Worm (Caenorhabditis elegans) whole organism, L4 larva: ENCODE results near the gene nhr-104.
A peak's percentile ranks its signal among the peaks of the same experiment; 100 is the strongest.

Source experiments
- F26F4.8 ChIP-seq: fragments of 200-800 bp; sonication (Bioruptor generic); conservative IDR thresholded peaks from 2 replicates; pipeline ENCODE4 v1.3.6; 2022; ENCODE audit warnings: missing genetic modification characterization, missing compliant biosample characterization
- F44E2.7 ChIP-seq: fragments of 200-800 bp; sonication (Bioruptor generic); IDR thresholded peaks from 2 replicates; pipeline ENCODE4 v2.1.2; 2022; ENCODE audit warnings: missing genetic modification characterization, missing compliant biosample characterization
- T20F7.1 ChIP-seq: fragments of 200-800 bp; sonication (Bioruptor generic); optimal IDR thresholded peaks from 2 replicates; lab custom pipeline; 2018; ENCODE audit warnings: mild to moderate bottlenecking, missing genetic modification characterization, missing compliant biosample characterization
- Y48G9A.11 ChIP-seq: fragments of 200-800 bp; sonication (Bioruptor generic); IDR thresholded peaks from 2 replicates; pipeline ENCODE4 v1.3.6; 2022; ENCODE audit warnings: missing genetic modification reagents, missing genetic modification characterization, missing compliant biosample characterization
- ZK337.2 ChIP-seq: fragments of 200-800 bp; sonication (Bioruptor generic); IDR thresholded peaks from 2 replicates; pipeline ENCODE4 v1.3.6; 2022; ENCODE audit warnings: missing genetic modification reagents, missing genetic modification characterization, missing compliant biosample characterization
- aly-2 ChIP-seq: sonication (generic microtip); optimal IDR thresholded peaks from 2 replicates; lab custom pipeline; 2018; ENCODE audit warnings: missing biosample characterization, missing genetic modification characterization
- ama-1 ChIP-seq: fragments of 150-350 bp; optimal IDR thresholded peaks from 2 replicates; lab custom pipeline; 2014; ENCODE audit warnings: inconsistent platforms, mixed read lengths
- arid-1 ChIP-seq: fragments of 200-800 bp; sonication (Bioruptor generic); conservative IDR thresholded peaks from 2 replicates; pipeline ENCODE4 v1.3.6; 2022; ENCODE audit warnings: missing genetic modification reagents, missing genetic modification characterization, missing compliant biosample characterization
- ceh-20 ChIP-seq: fragments of 200-800 bp; sonication (Bioruptor generic); IDR thresholded peaks from 2 replicates; pipeline ENCODE4 v1.3.6; 2022; ENCODE audit warnings: missing genetic modification reagents, missing genetic modification characterization, missing compliant biosample characterization
- ceh-32 ChIP-seq: sonication (generic microtip); optimal IDR thresholded peaks from 2 replicates; lab custom pipeline; 2016; ENCODE audit warnings: mild to moderate bottlenecking, missing genetic modification characterization, missing compliant biosample characterization; ENCODE audit not compliant: poor library complexity
- ceh-62 ChIP-seq: sonication (generic microtip); optimal IDR thresholded peaks from 2 replicates; lab custom pipeline; 2017; ENCODE audit warnings: missing biosample characterization, missing genetic modification characterization
- ceh-82 ChIP-seq: sonication (generic microtip); optimal IDR thresholded peaks from 2 replicates; lab custom pipeline; 2017; ENCODE audit warnings: missing biosample characterization, missing genetic modification characterization
- ces-1 ChIP-seq: fragments of 150-350 bp; sonication (generic microtip); optimal IDR thresholded peaks from 4 replicates; lab custom pipeline; 2014; ENCODE audit warnings: missing biosample characterization, missing genetic modification reagents, missing genetic modification characterization
- cey-2 ChIP-seq: sonication (generic microtip); optimal IDR thresholded peaks from 3 replicates; lab custom pipeline; 2017; ENCODE audit warnings: missing genetic modification characterization, mild to moderate bottlenecking, missing compliant biosample characterization, antibody characterized with exemption, borderline replicate concordance; ENCODE audit not compliant: insufficient read depth
- daf-19 ChIP-seq: fragments of 200-800 bp; sonication (Bioruptor generic); conservative IDR thresholded peaks from 2 replicates; pipeline ENCODE4 v1.3.6; 2022; ENCODE audit warnings: missing genetic modification characterization, missing compliant biosample characterization
- daf-8 ChIP-seq: fragments of 200-800 bp; sonication (Bioruptor generic); IDR thresholded peaks from 2 replicates; pipeline ENCODE4 v1.3.6; 2022; ENCODE audit warnings: missing genetic modification characterization, missing compliant biosample characterization
- dmd-8 ChIP-seq: fragments of 200-800 bp; sonication (Bioruptor generic); IDR thresholded peaks from 2 replicates; pipeline ENCODE4 v1.3.6; 2022; ENCODE audit warnings: missing genetic modification characterization, missing compliant biosample characterization
- dmd-9 ChIP-seq: fragments of 200-800 bp; sonication (Bioruptor generic); IDR thresholded peaks from 2 replicates; pipeline ENCODE4 v1.3.6; 2022; ENCODE audit warnings: missing genetic modification reagents, missing genetic modification characterization, missing compliant biosample characterization
- duxl-1 ChIP-seq: sonication (generic microtip); optimal IDR thresholded peaks from 2 replicates; lab custom pipeline; 2016; ENCODE audit warnings: mild to moderate bottlenecking, missing genetic modification characterization, moderate library complexity, missing compliant biosample characterization; ENCODE audit not compliant: poor library complexity
- egl-27 ChIP-seq: sonication (generic microtip); optimal IDR thresholded peaks from 3 replicates; lab custom pipeline; 2017; ENCODE audit warnings: missing biosample characterization, missing genetic modification reagents, missing genetic modification characterization
- fos-1 ChIP-seq: fragments of 150-350 bp; optimal IDR thresholded peaks from 2 replicates; lab custom pipeline; 2014; ENCODE audit warnings: missing biosample characterization, missing genetic modification characterization
- hlh-11 ChIP-seq: fragments of 200-800 bp; sonication (Bioruptor generic); optimal IDR thresholded peaks from 2 replicates; lab custom pipeline; 2018; ENCODE audit warnings: mild to moderate bottlenecking, missing genetic modification characterization, missing compliant biosample characterization
- hlh-30 ChIP-seq: sonication (generic microtip); optimal IDR thresholded peaks from 2 replicates; lab custom pipeline; 2017; ENCODE audit warnings: antibody characterized with exemption, mild to moderate bottlenecking, missing genetic modification characterization, missing compliant biosample characterization; ENCODE audit not compliant: insufficient read depth
- jun-1 ChIP-seq: fragments of 150-350 bp; optimal IDR thresholded peaks from 2 replicates; lab custom pipeline; 2014; ENCODE audit warnings: missing biosample characterization, missing genetic modification reagents, missing genetic modification characterization
- lin-13 ChIP-seq: fragments of 150-350 bp; optimal IDR thresholded peaks from 2 replicates; lab custom pipeline; 2014; ENCODE audit warnings: missing biosample characterization, missing genetic modification reagents, missing genetic modification characterization
- lin-29 ChIP-seq: fragments of 200-800 bp; sonication (Bioruptor generic); IDR thresholded peaks from 2 replicates; pipeline ENCODE4 v1.3.6; 2022; ENCODE audit warnings: missing genetic modification reagents, missing genetic modification characterization, missing compliant biosample characterization
- lir-3 ChIP-seq: sonication (generic microtip); optimal IDR thresholded peaks from 2 replicates; lab custom pipeline; 2016; ENCODE audit warnings: mild to moderate bottlenecking, missing genetic modification characterization, missing compliant biosample characterization
- lsy-2 ChIP-seq, 2 experiments: fragments of 150-350 bp in 1 of 2; sonication (generic microtip) in 1 of 2; optimal IDR thresholded peaks; 2 replicates each; lab custom pipeline; 2014 to 2017; ENCODE audit warnings: missing biosample characterization in 2 of 2, missing genetic modification characterization in 2 of 2
- madf-9 ChIP-seq: fragments of 200-800 bp; sonication (Bioruptor generic); conservative IDR thresholded peaks from 2 replicates; pipeline ENCODE4 v1.3.6; 2022; ENCODE audit warnings: missing genetic modification reagents, missing genetic modification characterization, missing compliant biosample characterization
- mdl-1 ChIP-seq, 2 experiments: fragments of 150-350 bp in 1 of 2; sonication (generic microtip) in 1 of 2; optimal IDR thresholded peaks; 2 replicates each; lab custom pipeline; 2014 to 2017; ENCODE audit warnings: missing biosample characterization in 2 of 2, missing genetic modification characterization in 2 of 2
- mdt-29 ChIP-seq: fragments of 200-800 bp; sonication (Bioruptor generic); IDR thresholded peaks from 2 replicates; pipeline ENCODE4 v1.3.6; 2022; ENCODE audit warnings: missing genetic modification reagents, missing genetic modification characterization, missing compliant biosample characterization
- mxl-3 ChIP-seq: fragments of 200-800 bp; sonication (Bioruptor generic); optimal IDR thresholded peaks from 2 replicates; lab custom pipeline; 2018; ENCODE audit warnings: mild to moderate bottlenecking, missing genetic modification characterization, missing compliant biosample characterization
- nhr-10 ChIP-seq: fragments of 150-350 bp; optimal IDR thresholded peaks from 2 replicates; lab custom pipeline; 2014; ENCODE audit warnings: missing biosample characterization, missing genetic modification characterization
- nhr-111 ChIP-seq: fragments of 200-800 bp; sonication (Bioruptor generic); optimal IDR thresholded peaks from 2 replicates; lab custom pipeline; 2018; ENCODE audit warnings: mild to moderate bottlenecking, missing genetic modification characterization, missing compliant biosample characterization
- nhr-25 ChIP-seq: sonication (generic microtip); optimal IDR thresholded peaks from 2 replicates; lab custom pipeline; 2017; ENCODE audit warnings: missing genetic modification characterization, mild to moderate bottlenecking, missing compliant biosample characterization, antibody characterized with exemption, moderate library complexity, borderline replicate concordance; ENCODE audit not compliant: insufficient read depth
- nhr-28 ChIP-seq: fragments of 150-350 bp; optimal IDR thresholded peaks from 2 replicates; lab custom pipeline; 2014; ENCODE audit warnings: missing biosample characterization, missing genetic modification characterization
- nhr-41 ChIP-seq: fragments of 200-800 bp; sonication (Bioruptor generic); IDR thresholded peaks from 2 replicates; pipeline ENCODE4 v1.3.6; 2022; ENCODE audit warnings: missing genetic modification reagents, missing genetic modification characterization, missing compliant biosample characterization
- saeg-2 ChIP-seq: fragments of 200-800 bp; sonication (Bioruptor generic); IDR thresholded peaks from 2 replicates; pipeline ENCODE4 v1.3.6; 2022; ENCODE audit warnings: missing genetic modification reagents, missing genetic modification characterization, missing compliant biosample characterization
- sdz-12 ChIP-seq: fragments of 200-800 bp; sonication (Bioruptor generic); optimal IDR thresholded peaks from 2 replicates; lab custom pipeline; 2018; ENCODE audit warnings: mild to moderate bottlenecking, missing genetic modification characterization, missing compliant biosample characterization
- set-16 ChIP-seq: fragments of 200-800 bp; sonication (Bioruptor generic); IDR thresholded peaks from 2 replicates; pipeline ENCODE4 v1.3.6; 2022; ENCODE audit warnings: missing genetic modification reagents, missing genetic modification characterization, missing compliant biosample characterization
- snpc-1.2 ChIP-seq: fragments of 200-800 bp; sonication (Bioruptor generic); IDR thresholded peaks from 2 replicates; pipeline ENCODE4 v1.3.6; 2022; ENCODE audit warnings: missing genetic modification reagents, missing genetic modification characterization, missing compliant biosample characterization
- snpc-4 ChIP-seq: fragments of 150-350 bp; optimal IDR thresholded peaks from 2 replicates; lab custom pipeline; 2014; ENCODE audit warnings: missing biosample characterization, missing genetic modification characterization
- spr-3 ChIP-seq: fragments of 200-800 bp; sonication (Bioruptor generic); optimal IDR thresholded peaks from 2 replicates; lab custom pipeline; 2018; ENCODE audit warnings: mild to moderate bottlenecking, missing genetic modification characterization, missing compliant biosample characterization
- tag-97 ChIP-seq: fragments of 200-800 bp; sonication (Bioruptor generic); IDR thresholded peaks from 2 replicates; pipeline ENCODE4 v1.3.6; 2022; ENCODE audit warnings: missing genetic modification characterization, missing compliant biosample characterization
- unc-62 ChIP-seq, 3 experiments: fragments of 150-350 bp in 1 of 3; sonication (generic microtip); optimal IDR thresholded peaks in 2 of 3; peaks in 1 of 3; 1 replicate in 1 of 3; 2 replicates in 2 of 3; lab custom pipeline; 2014 to 2017; ENCODE audit warnings: missing biosample characterization in 3 of 3, missing genetic modification characterization in 3 of 3, missing genetic modification reagents in 3 of 3, missing genotype in 1 of 3
- zag-1 ChIP-seq: fragments of 150-350 bp; optimal IDR thresholded peaks from 2 replicates; lab custom pipeline; 2014; ENCODE audit warnings: missing biosample characterization, missing genetic modification characterization
- zfp-2 ChIP-seq: sonication (generic microtip); optimal IDR thresholded peaks from 2 replicates; lab custom pipeline; 2016; ENCODE audit warnings: mild to moderate bottlenecking, missing genetic modification characterization, missing compliant biosample characterization
- zip-11 ChIP-seq: fragments of 200-800 bp; sonication (Bioruptor generic); IDR thresholded peaks from 2 replicates; pipeline ENCODE4 v1.3.6; 2022; ENCODE audit warnings: missing genetic modification characterization, missing compliant biosample characterization
- ztf-7 ChIP-seq: fragments of 150-350 bp; optimal IDR thresholded peaks from 2 replicates; lab custom pipeline; 2014; ENCODE audit warnings: missing biosample characterization, missing genetic modification characterization

nhr-104 gene

DNA sequence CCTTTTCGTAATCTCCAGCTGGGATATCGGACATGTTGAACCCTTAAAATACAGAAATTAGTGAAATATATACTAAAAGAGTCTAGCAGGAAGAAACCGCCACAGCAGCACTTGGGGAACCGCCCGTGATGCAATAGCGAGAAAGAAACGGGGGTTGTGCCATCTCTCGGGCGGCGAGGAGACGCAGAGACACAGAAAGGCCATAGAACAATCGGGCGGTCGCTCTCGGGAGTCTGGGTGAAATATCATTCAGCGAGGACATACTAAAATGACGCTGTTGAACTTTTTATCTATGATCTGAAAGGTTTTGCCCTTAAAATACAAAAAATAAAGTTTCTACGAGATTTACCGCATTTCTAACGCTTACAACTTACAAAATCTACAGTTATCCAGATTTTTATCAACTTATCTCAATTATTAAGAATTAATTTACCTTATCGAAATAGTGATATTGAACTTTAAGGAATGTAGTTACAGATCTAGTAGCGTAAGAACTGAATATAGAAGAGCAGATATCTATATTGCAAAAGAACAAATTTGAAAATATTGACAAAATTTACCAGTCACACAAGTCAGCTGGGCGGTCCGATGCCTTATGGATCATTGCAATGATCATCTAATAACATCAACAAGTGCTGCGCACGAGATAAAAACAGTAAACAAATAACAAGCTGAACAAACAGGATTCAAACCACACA lies 39.9 kb downstream of the nhr-104 start, which contains the start of gene cyc-2.1 (continued):
- TF ChIP-seq zag-1 (no peak), snpc-1.2 (GFP tag; lab: Robert Waterston, UW) (peak; percentile 82), aly-2 (no peak), ceh-82 (no peak), lin-29 (GFP tag; lab: Robert Waterston, UW) (no peak), F26F4.8 (GFP tag; lab: Robert Waterston, UW) (no peak), saeg-2 (GFP tag; lab: Robert Waterston, UW) (no peak), zfp-2 (tag; lab: Kevin White, UChicago) (peak; percentile 11), lir-3 (tag; lab: Kevin White, UChicago) (no peak), zip-11 (no peak), nhr-28 (tag; lab: Kevin White, UChicago) (peak; percentile 55), ama-1 (lab: Kevin White, UChicago) (peak; percentile 78), spr-3 (GFP tag; lab: Kevin White, UChicago) (no peak), cey-2 (no peak), dmd-9 (GFP tag; lab: Robert Waterston, UW) (no peak), mxl-3 (GFP tag; lab: Kevin White, UChicago) (peak; percentile 45), hlh-30 (tag; lab: Kevin White, UChicago) (peak; percentile 18), daf-8 (no peak), ceh-32 (no peak), mdt-29 (GFP tag; lab: Robert Waterston, UW) (no peak), F44E2.7 (0 out of 2 replicates have a peak, but pooled peaks have one; percentile 9), snpc-4 (tag; lab: Kevin White, UChicago) (no peak), ces-1 (GFP tag; lab: Kevin White, UChicago) (no peak), nhr-10 (peak; percentile 76), fos-1 (no peak), nhr-25 (no peak), nhr-41 (no peak), sdz-12 (GFP tag; lab: Kevin White, UChicago) (no peak), Y48G9A.11 (GFP tag; lab: Robert Waterston, UW) (peak; percentile 28; the same call in 1 of the 2 replicates), lsy-2 (tag; optimal IDR thresholded peaks at IDR 0.05; lab: Kevin White, UChicago) (peak; percentile 79 to 90), hlh-11 (peak; percentile 85), lin-13 (GFP tag; lab: Kevin White, UChicago) (peak; percentile 36), tag-97 (GFP tag; lab: Robert Waterston, UW) (no peak), mdl-1 (tag; optimal IDR thresholded peaks at IDR 0.05; lab: Kevin White, UChicago) (no peak), set-16 (peak; percentile 67), madf-9 (GFP tag; lab: Robert Waterston, UW) (peak; percentile 54; the same call in 1 of the 2 replicates), nhr-111 (GFP tag; lab: Kevin White, UChicago) (no peak), egl-27 (tag; lab: Kevin White, UChicago) (no peak), daf-19 (GFP tag; lab: Robert Waterston, UW) (peak; percentile 84; the same call in 1 of the 2 replicates), ceh-20 (GFP tag; lab: Robert Waterston, UW) (no peak), dmd-8 (GFP tag; lab: Robert Waterston, UW) (0 out of 2 replicates have a peak, but pooled peaks have one; percentile 54), arid-1 (GFP tag; lab: Robert Waterston, UW) (peak; percentile 71), T20F7.1 (peak; percentile 50), jun-1 (peak; percentile 24), ceh-62 (tag; lab: Kevin White, UChicago) (no peak), ZK337.2 (GFP tag; lab: Robert Waterston, UW) (no peak), ztf-7 (tag; lab: Kevin White, UChicago) (no peak), unc-62 (GFP tag; optimal IDR thresholded peaks at IDR 0.05 in 1 of 2; lab: Kevin White, UChicago) (peak in 1 of 2 experiments; percentile 8), unc-62 (tag; optimal IDR thresholded peaks at IDR 0.05; lab: Kevin White, UChicago) (no peak), duxl-1 (tag; lab: Kevin White, UChicago) (no peak)
